Fruit fly (Drosophila melanogaster) whole organism, embryonic: Measurements from ENCODE around the gene Pmm2.

ENCODE experiments used
- Atf6 ChIP-seq: fragments of 200-800 bp; sonication (Bioruptor generic); IDR thresholded peaks from 2 replicates; pipeline ENCODE4 v1.3.6; 2022; ENCODE audit warnings: missing biosample characterization, missing genetic modification characterization
- B-H2 ChIP-seq: fragments of 200-800 bp; sonication (Bioruptor generic); optimal IDR thresholded peaks from 2 replicates; lab custom pipeline; 2018; ENCODE audit warnings: missing biosample characterization, mild to moderate bottlenecking, missing genetic modification characterization
- CG10431 ChIP-seq: fragments of 200-800 bp; sonication (Bioruptor generic); optimal IDR thresholded peaks from 3 replicates; lab custom pipeline; 2018; ENCODE audit warnings: missing biosample characterization, mild to moderate bottlenecking, missing genetic modification characterization
- CG10959 ChIP-seq: fragments of 200-800 bp; sonication (Bioruptor generic); IDR thresholded peaks from 2 replicates; pipeline ENCODE4 v1.3.6; 2022; ENCODE audit warnings: missing biosample characterization, missing genetic modification characterization
- CG11504 ChIP-seq: fragments of 200-800 bp; sonication (Bioruptor generic); optimal IDR thresholded peaks from 3 replicates; lab custom pipeline; 2019; ENCODE audit warnings: missing biosample characterization, mild to moderate bottlenecking, missing genetic modification characterization, moderate library complexity
- CG11723 ChIP-seq: fragments of 200-800 bp; sonication (Bioruptor generic); optimal IDR thresholded peaks from 2 replicates; lab custom pipeline; 2017; ENCODE audit warnings: missing biosample characterization, mild to moderate bottlenecking, missing genetic modification characterization
- CG12236 ChIP-seq: fragments of 200-800 bp; sonication (Bioruptor generic); optimal IDR thresholded peaks from 2 replicates; lab custom pipeline; 2016; ENCODE audit warnings: missing biosample characterization, missing genetic modification characterization
- CG12769 ChIP-seq: fragments of 200-800 bp; sonication (Bioruptor generic); optimal IDR thresholded peaks from 2 replicates; lab custom pipeline; 2019; ENCODE audit warnings: missing biosample characterization, mild to moderate bottlenecking, missing genetic modification characterization, moderate library complexity
- CG12942 ChIP-seq: fragments of 200-800 bp; sonication (Bioruptor generic); optimal IDR thresholded peaks from 3 replicates; lab custom pipeline; 2016; ENCODE audit warnings: missing biosample characterization, missing genetic modification characterization
- CG14441 ChIP-seq: fragments of 200-800 bp; sonication (Bioruptor generic); IDR thresholded peaks from 2 replicates; pipeline ENCODE4 v1.3.6; 2022; ENCODE audit warnings: missing biosample characterization, missing genetic modification characterization
- CG14965 ChIP-seq: fragments of 200-800 bp; sonication (Bioruptor generic); optimal IDR thresholded peaks from 2 replicates; lab custom pipeline; 2016; ENCODE audit warnings: missing biosample characterization, missing genetic modification characterization, borderline replicate concordance
- CG17359 ChIP-seq: fragments of 200-800 bp; sonication (Bioruptor generic); optimal IDR thresholded peaks from 3 replicates; lab custom pipeline; 2018; ENCODE audit warnings: missing biosample characterization, mild to moderate bottlenecking, missing genetic modification characterization, moderate library complexity
- CG18476 ChIP-seq: fragments of 200-800 bp; sonication (Bioruptor generic); optimal IDR thresholded peaks from 2 replicates; lab custom pipeline; 2016; ENCODE audit warnings: missing biosample characterization, mild to moderate bottlenecking, missing genetic modification characterization
- CG2129 ChIP-seq: fragments of 200-800 bp; sonication (Bioruptor generic); IDR thresholded peaks from 2 replicates; pipeline ENCODE4 v1.3.6; 2022; ENCODE audit warnings: missing biosample characterization, missing genetic modification characterization; ENCODE audit not compliant: partially characterized antibody
- CG2712 ChIP-seq: fragments of 200-800 bp; optimal IDR thresholded peaks from 3 replicates; lab custom pipeline; 2019; ENCODE audit warnings: missing biosample characterization, mild to moderate bottlenecking, missing genetic modification characterization, moderate library complexity
- CG32772 ChIP-seq: fragments of 200-800 bp; sonication (Bioruptor generic); IDR thresholded peaks from 2 replicates; pipeline ENCODE4 v1.3.6; 2022; ENCODE audit warnings: missing biosample characterization, missing genetic modification characterization
- CG34224 ChIP-seq: fragments of 200-800 bp; sonication (Bioruptor generic); IDR thresholded peaks from 3 replicates; pipeline ENCODE4 v1.3.6; 2022; ENCODE audit warnings: missing biosample characterization, missing genetic modification characterization; ENCODE audit not compliant: partially characterized antibody
- CG8944 ChIP-seq: fragments of 200-800 bp; sonication (Bioruptor generic); optimal IDR thresholded peaks from 3 replicates; lab custom pipeline; 2016; ENCODE audit warnings: missing biosample characterization, missing genetic modification characterization
- CG9727 ChIP-seq: fragments of 200-800 bp; sonication (Bioruptor generic); optimal IDR thresholded peaks from 3 replicates; lab custom pipeline; 2017; ENCODE audit warnings: missing biosample characterization, mild to moderate bottlenecking, missing genetic modification characterization
- D ChIP-seq, 2 experiments: fragments of 200-800 bp in 1 of 2; fragments of >200 bp in 1 of 2; sonication (Bioruptor generic) in 1 of 2; optimal IDR thresholded peaks; 2 replicates in 1 of 2; 3 replicates in 1 of 2; lab custom pipeline; 2017; ENCODE audit warnings: mild to moderate bottlenecking in 1 of 2, missing biosample characterization in 1 of 2, missing genetic modification characterization in 1 of 2, missing genetic modification reagents in 1 of 2
- Dref ChIP-seq: fragments of 200-800 bp; sonication (Bioruptor generic); IDR thresholded peaks from 2 replicates; pipeline ENCODE4 v1.3.6; 2022; ENCODE audit warnings: missing biosample characterization, missing genetic modification characterization
- HLH4C ChIP-seq: fragments of 200-800 bp; sonication (Bioruptor generic); IDR thresholded peaks from 3 replicates; pipeline ENCODE4 v1.3.6; 2022; ENCODE audit warnings: missing biosample characterization, missing genetic modification characterization; ENCODE audit not compliant: partially characterized antibody
- HLH54F ChIP-seq: fragments of 200-800 bp; sonication (Bioruptor generic); optimal IDR thresholded peaks from 3 replicates; lab custom pipeline; 2016; ENCODE audit warnings: missing biosample characterization, missing genetic modification characterization
- Med ChIP-seq: fragments of 200-800 bp; sonication (Bioruptor generic); peaks from one replicate; lab custom pipeline; 2016; ENCODE audit warnings: missing biosample characterization, missing genetic modification characterization, mild to moderate bottlenecking, inconsistent platforms, moderate library complexity
- Rfx ChIP-seq: fragments of 200-800 bp; sonication (Bioruptor generic); IDR thresholded peaks from 2 replicates; pipeline ENCODE4 v1.3.6; 2022; ENCODE audit warnings: missing biosample characterization, missing genetic modification characterization
- Scr ChIP-seq: fragments of 200-800 bp; sonication (Bioruptor generic); IDR thresholded peaks from 2 replicates; pipeline ENCODE4 v1.3.6; 2022; ENCODE audit warnings: missing biosample characterization, missing genetic modification characterization; ENCODE audit not compliant: partially characterized antibody
- Taf1 ChIP-seq: fragments of 200-800 bp; sonication (Bioruptor generic); IDR thresholded peaks from 2 replicates; pipeline ENCODE4 v1.3.6; 2022; ENCODE audit warnings: missing biosample characterization, missing genetic modification characterization
- ap ChIP-seq: fragments of 200-800 bp; sonication (Bioruptor generic); IDR thresholded peaks from 2 replicates; pipeline ENCODE4 v1.3.6; 2022; ENCODE audit warnings: missing biosample characterization, missing genetic modification characterization
- bab2 ChIP-seq: fragments of 200-800 bp; sonication (Bioruptor generic); optimal IDR thresholded peaks from 2 replicates; lab custom pipeline; 2016; ENCODE audit warnings: missing biosample characterization, missing genetic modification characterization
- bcd ChIP-seq: fragments of 200-800 bp; sonication (Bioruptor generic); optimal IDR thresholded peaks from 2 replicates; lab custom pipeline; 2017; ENCODE audit warnings: missing biosample characterization, mild to moderate bottlenecking, missing genetic modification characterization
- chinmo ChIP-seq: fragments of 200-800 bp; sonication (Bioruptor generic); IDR thresholded peaks from 4 replicates; pipeline ENCODE4 v1.3.6; 2022; ENCODE audit warnings: missing biosample characterization, missing genetic modification characterization; ENCODE audit not compliant: partially characterized antibody
- exex ChIP-seq: fragments of 200-800 bp; sonication (Bioruptor generic); optimal IDR thresholded peaks from 4 replicates; lab custom pipeline; 2018; ENCODE audit warnings: missing biosample characterization, mild to moderate bottlenecking, missing genetic modification characterization, moderate library complexity
- fd64A ChIP-seq: fragments of 200-800 bp; sonication (Bioruptor generic); optimal IDR thresholded peaks from 3 replicates; lab custom pipeline; 2018; ENCODE audit warnings: missing biosample characterization, mild to moderate bottlenecking, missing genetic modification characterization
- gem ChIP-seq: fragments of 200-800 bp; sonication (Bioruptor generic); optimal IDR thresholded peaks from 2 replicates; lab custom pipeline; 2019; ENCODE audit warnings: missing biosample characterization, mild to moderate bottlenecking, missing genetic modification characterization, moderate library complexity
- lbe ChIP-seq: fragments of 200-800 bp; sonication (Bioruptor generic); optimal IDR thresholded peaks from 2 replicates; lab custom pipeline; 2016; ENCODE audit warnings: missing biosample characterization, mild to moderate bottlenecking, missing genetic modification characterization
- lola ChIP-seq, 3 experiments: fragments of >200 bp in 2 of 3; fragments of 200-800 bp in 1 of 3; sonication (Bioruptor generic) in 1 of 3; optimal IDR thresholded peaks; 2 replicates each; lab custom pipeline; 2017 to 2019; ENCODE audit warnings: missing biosample characterization in 3 of 3, missing genetic modification characterization in 3 of 3, mild to moderate bottlenecking in 1 of 3, moderate library complexity in 1 of 3
- luna ChIP-seq: fragments of 200-800 bp; sonication (Bioruptor generic); optimal IDR thresholded peaks from 2 replicates; lab custom pipeline; 2016; ENCODE audit warnings: missing biosample characterization, missing genetic modification characterization
- nerfin-2 ChIP-seq: fragments of 200-800 bp; sonication (Bioruptor generic); IDR thresholded peaks from 2 replicates; pipeline ENCODE4 v1.3.6; 2022; ENCODE audit warnings: missing biosample characterization, missing genetic modification characterization; ENCODE audit not compliant: partially characterized antibody
- salm ChIP-seq: fragments of 200-800 bp; sonication (Bioruptor generic); optimal IDR thresholded peaks from 2 replicates; lab custom pipeline; 2018; ENCODE audit warnings: missing biosample characterization, mild to moderate bottlenecking, missing genetic modification characterization
- sd ChIP-seq: fragments of 200-800 bp; sonication (Bioruptor generic); optimal IDR thresholded peaks from 3 replicates; lab custom pipeline; 2018; ENCODE audit warnings: missing biosample characterization, mild to moderate bottlenecking, missing genetic modification characterization, moderate library complexity
- seq ChIP-seq: fragments of 200-800 bp; sonication (Bioruptor generic); IDR thresholded peaks from 2 replicates; pipeline ENCODE4 v1.3.6; 2022; ENCODE audit warnings: missing biosample characterization, missing genetic modification characterization
- stwl ChIP-seq: fragments of 200-800 bp; sonication (Bioruptor generic); optimal IDR thresholded peaks from 3 replicates; lab custom pipeline; 2018; ENCODE audit warnings: missing biosample characterization, mild to moderate bottlenecking, missing genetic modification characterization, moderate library complexity
- vvl ChIP-seq: fragments of 200-800 bp; sonication (Bioruptor generic); IDR thresholded peaks from 2 replicates; pipeline ENCODE4 v1.3.6; 2022; ENCODE audit warnings: missing biosample characterization, missing genetic modification characterization
- z ChIP-seq: fragments of 200-800 bp; sonication (Bioruptor generic); IDR thresholded peaks from 3 replicates; pipeline ENCODE4 v1.3.6; 2022; ENCODE audit warnings: missing biosample characterization, missing genetic modification characterization
- zen ChIP-seq: fragments of 200-800 bp; sonication (Bioruptor generic); optimal IDR thresholded peaks from 3 replicates; lab custom pipeline; 2018; ENCODE audit warnings: missing biosample characterization, mild to moderate bottlenecking, missing genetic modification characterization, moderate library complexity
- zfh2 ChIP-seq: fragments of 200-800 bp; sonication (Bioruptor generic); optimal IDR thresholded peaks from 2 replicates; lab custom pipeline; 2016; ENCODE audit warnings: missing biosample characterization, missing genetic modification characterization

The Pmm2 gene

dm6 chr3L:12496428-12497344, 37.7 kb upstream of the Pmm2 start, which contains the start of gene CG10657 (continued):
- TF ChIP-seq salm (no peak), Taf1 (GFP tag; lab: Robert Waterston, UW) (no peak), ap (no peak), CG12236 (GFP tag; lab: Kevin White, UChicago) (no peak), z (GFP tag; lab: Robert Waterston, UW) (peak; percentile 96), Rfx (GFP tag; lab: Robert Waterston, UW) (0 out of 2 replicates have a peak, but pooled peaks have one; percentile 16), CG11504 (tag; lab: Kevin White, UChicago) (peak; percentile 16), fd64A (GFP tag; lab: Kevin White, UChicago) (no peak), seq (no peak), CG14441 (peak; percentile 25; the same call in 1 of the 2 replicates), Med (GFP tag; lab: Kevin White, UChicago) (peak; percentile 81), CG10959 (GFP tag; lab: Robert Waterston, UW) (no peak), stwl (tag; lab: Kevin White, UChicago) (no peak), chinmo (GFP tag; lab: Robert Waterston, UW) (peak; percentile 84; the same call in 2 of the 4 replicates), HLH54F (GFP tag; lab: Kevin White, UChicago) (no peak), CG14965 (GFP tag; lab: Kevin White, UChicago) (no peak), B-H2 (GFP tag; lab: Kevin White, UChicago) (no peak), sd (tag; lab: Kevin White, UChicago) (peak; percentile 81), vvl (GFP tag; lab: Robert Waterston, UW) (peak; percentile 25; the same call in 1 of the 2 replicates)

dm6 chr3L:12501249-12501648, 33.1 kb upstream of the Pmm2 start, which contains the start of the genes CG10638 and CG10681:
Gene CG10638 (minus strand): TSS chr3L:12501311.
Gene CG10681 (plus strand): TSS chr3L:12501513.
- TF ChIP-seq Scr (0 out of 2 replicates have a peak, but pooled peaks have one; percentile 11), CG12942 (GFP tag; lab: Kevin White, UChicago) (no peak), CG2712 (tag; lab: Kevin White, UChicago) (peak; percentile 54), CG2129 (GFP tag; lab: Robert Waterston, UW) (no peak), HLH4C (GFP tag; lab: Robert Waterston, UW) (no peak), CG12769 (no peak), CG9727 (GFP tag; lab: Kevin White, UChicago) (peak; percentile 26), CG17359 (peak; percentile 43), CG32772 (GFP tag; lab: Robert Waterston, UW) (peak; percentile 53), luna (no peak), D (optimal IDR thresholded peaks at IDR 0.05; lab: Kevin White, UChicago) (no peak), D (GFP tag; optimal IDR thresholded peaks at IDR 0.05; lab: Kevin White, UChicago) (no peak), lbe (GFP tag; lab: Kevin White, UChicago) (peak; percentile 85), B-H2 (GFP tag; lab: Kevin White, UChicago) (peak; percentile 43), bab2 (GFP tag; lab: Kevin White, UChicago) (no peak), CG10431 (GFP tag; lab: Kevin White, UChicago) (peak; percentile 34), CG34224 (GFP tag; lab: Robert Waterston, UW) (no peak), Atf6 (peak; percentile 29; the same call in 1 of the 2 replicates), CG8944 (GFP tag; lab: Kevin White, UChicago) (no peak), gem (tag; lab: Kevin White, UChicago) (peak; percentile 61), nerfin-2 (GFP tag; lab: Robert Waterston, UW) (no peak), zfh2 (peak; percentile 11), exex (peak; percentile 31), CG18476 (GFP tag; lab: Kevin White, UChicago) (peak; percentile 53), CG11723 (GFP tag; lab: Kevin White, UChicago) (no peak), zen (tag; lab: Kevin White, UChicago) (peak; percentile 8), bcd (GFP tag; lab: Kevin White, UChicago) (no peak), lola (GFP tag; optimal IDR thresholded peaks at IDR 0.05; lab: Kevin White, UChicago) (peak in 1 of 3 experiments; percentile 37), Dref (GFP tag; lab: Robert Waterston, UW) (no peak)
